Fruit fly (Drosophila melanogaster) whole organism, prepupa: Measurements from ENCODE around the gene emc.

Experiments used
- Blimp-1 ChIP-seq: fragments of 200-800 bp; sonication (Bioruptor generic); optimal IDR thresholded peaks from 3 replicates; lab custom pipeline; 2017; ENCODE audit warnings: missing biosample characterization, missing genetic modification characterization, mild to moderate bottlenecking, moderate library complexity, missing genetic modification reagents
- CG32006 ChIP-seq: fragments of 200-800 bp; sonication (Bioruptor generic); optimal IDR thresholded peaks from 3 replicates; lab custom pipeline; 2017; ENCODE audit warnings: missing biosample characterization, mild to moderate bottlenecking, missing genetic modification characterization
- CG34406 ChIP-seq: fragments of 200-800 bp; sonication (Bioruptor generic); optimal IDR thresholded peaks from 3 replicates; lab custom pipeline; 2016; ENCODE audit warnings: missing biosample characterization, missing genetic modification characterization
- CG4318 ChIP-seq: fragments of 200-800 bp; sonication (Bioruptor generic); optimal IDR thresholded peaks from 3 replicates; lab custom pipeline; 2017; ENCODE audit warnings: missing biosample characterization, mild to moderate bottlenecking, missing genetic modification characterization
- CG6163 ChIP-seq: fragments of 200-800 bp; sonication (Bioruptor generic); IDR thresholded peaks from 3 replicates; pipeline ENCODE4 v1.3.6; 2022; ENCODE audit warnings: missing biosample characterization, missing genetic modification characterization
- CG6792 ChIP-seq: fragments of 200-800 bp; sonication (Bioruptor generic); optimal IDR thresholded peaks from 3 replicates; lab custom pipeline; 2016; ENCODE audit warnings: missing biosample characterization, missing genetic modification characterization
- CG6808 ChIP-seq: fragments of 200-800 bp; sonication (Bioruptor generic); optimal IDR thresholded peaks from 3 replicates; lab custom pipeline; 2017; ENCODE audit warnings: missing biosample characterization, missing genetic modification characterization, mild to moderate bottlenecking, moderate library complexity, missing genetic modification reagents
- CG6854 ChIP-seq: fragments of 200-800 bp; sonication (Bioruptor generic); optimal IDR thresholded peaks from 2 replicates; lab custom pipeline; 2017; ENCODE audit warnings: missing biosample characterization, mild to moderate bottlenecking, missing genetic modification characterization
- Gug ChIP-seq: fragments of 200-800 bp; sonication (Bioruptor generic); IDR thresholded peaks from 2 replicates; pipeline ENCODE4 v1.3.6; 2022; ENCODE audit warnings: missing biosample characterization, missing genetic modification characterization
- Lpt ChIP-seq: fragments of 200-800 bp; sonication (Bioruptor generic); optimal IDR thresholded peaks from 3 replicates; lab custom pipeline; 2016; ENCODE audit warnings: missing biosample characterization, missing genetic modification characterization
- achi ChIP-seq: fragments of 200-800 bp; sonication (Bioruptor generic); optimal IDR thresholded peaks from 3 replicates; lab custom pipeline; 2016; ENCODE audit warnings: missing biosample characterization, missing genetic modification characterization
- dsx ChIP-seq: fragments of 200-800 bp; optimal IDR thresholded peaks from 3 replicates; lab custom pipeline; 2019; ENCODE audit warnings: missing biosample characterization, mild to moderate bottlenecking, missing genetic modification characterization, moderate library complexity; ENCODE audit not compliant: poor library complexity, severe bottlenecking
- fd59A ChIP-seq: fragments of 200-800 bp; sonication (Bioruptor generic); optimal IDR thresholded peaks from 2 replicates; lab custom pipeline; 2017; ENCODE audit warnings: missing biosample characterization, mild to moderate bottlenecking, missing genetic modification characterization, missing genetic modification reagents

- TF ChIP-seq CG6808 (GFP tag; lab: Kevin White, UChicago) (no peak), CG32006 (GFP tag; lab: Kevin White, UChicago) (no peak), Blimp-1 (GFP tag; lab: Kevin White, UChicago) (no peak), Lpt (GFP tag; lab: Kevin White, UChicago) (no peak), CG6854 (GFP tag; lab: Kevin White, UChicago) (no peak), CG6792 (GFP tag; lab: Kevin White, UChicago) (no peak), achi (GFP tag; lab: Kevin White, UChicago) (no peak), CG34406 (no peak), CG4318 (GFP tag; lab: Kevin White, UChicago) (no peak), fd59A (GFP tag; lab: Kevin White, UChicago) (no peak), dsx (GFP tag; lab: Kevin White, UChicago) (no peak), CG6163 (GFP tag; lab: Robert Waterston, UW) (no peak), Gug (GFP tag; lab: Robert Waterston, UW) (no peak)
These were observed 12.5 kb upstream of the emc start for dm6 chr3L:736542-737166.
